Worm (Caenorhabditis elegans) whole organism, L4 larva: Measurements from ENCODE around the gene W06F12.3.

Experiments used
- F37D6.2 ChIP-seq: sonication (generic microtip); optimal IDR thresholded peaks from 2 replicates; lab custom pipeline; 2016; ENCODE audit warnings: mild to moderate bottlenecking, missing genetic modification characterization, missing compliant biosample characterization
- F44E2.7 ChIP-seq: fragments of 200-800 bp; sonication (Bioruptor generic); IDR thresholded peaks from 2 replicates; pipeline ENCODE4 v2.1.2; 2022; ENCODE audit warnings: missing genetic modification characterization, missing compliant biosample characterization
- F49E8.2 ChIP-seq: sonication (generic microtip); optimal IDR thresholded peaks from 2 replicates; lab custom pipeline; 2016; ENCODE audit warnings: missing compliant biosample characterization, mild to moderate bottlenecking, missing genetic modification characterization, borderline replicate concordance
- T26A8.4 ChIP-seq: fragments of 200-800 bp; sonication (Bioruptor generic); IDR thresholded peaks from 2 replicates; pipeline ENCODE4 v1.3.6; 2022; ENCODE audit warnings: missing genetic modification characterization, missing compliant biosample characterization
- ama-1 ChIP-seq: fragments of 150-350 bp; optimal IDR thresholded peaks from 2 replicates; lab custom pipeline; 2014; ENCODE audit warnings: inconsistent platforms, mixed read lengths
- arid-1 ChIP-seq: fragments of 200-800 bp; sonication (Bioruptor generic); conservative IDR thresholded peaks from 2 replicates; pipeline ENCODE4 v1.3.6; 2022; ENCODE audit warnings: missing genetic modification reagents, missing genetic modification characterization, missing compliant biosample characterization
- attf-4 ChIP-seq: sonication (generic microtip); optimal IDR thresholded peaks from 3 replicates; lab custom pipeline; 2017; ENCODE audit warnings: missing biosample characterization, missing genetic modification characterization
- ceh-44 ChIP-seq: fragments of 200-800 bp; sonication (Bioruptor generic); IDR thresholded peaks from 2 replicates; pipeline ENCODE4 v1.3.6; 2022; ENCODE audit warnings: missing genetic modification reagents, missing genetic modification characterization, missing compliant biosample characterization
- ces-1 ChIP-seq: fragments of 150-350 bp; sonication (generic microtip); optimal IDR thresholded peaks from 4 replicates; lab custom pipeline; 2014; ENCODE audit warnings: missing biosample characterization, missing genetic modification reagents, missing genetic modification characterization
- cey-2 ChIP-seq: sonication (generic microtip); optimal IDR thresholded peaks from 3 replicates; lab custom pipeline; 2017; ENCODE audit warnings: missing genetic modification characterization, mild to moderate bottlenecking, missing compliant biosample characterization, antibody characterized with exemption, borderline replicate concordance; ENCODE audit not compliant: insufficient read depth
- ctbp-1 ChIP-seq: fragments of 200-800 bp; sonication (Bioruptor generic); IDR thresholded peaks from 2 replicates; pipeline ENCODE4 v1.3.6; 2022; ENCODE audit warnings: missing genetic modification reagents, missing genetic modification characterization, missing compliant biosample characterization
- daf-12 ChIP-seq: fragments of 150-350 bp; optimal IDR thresholded peaks from 2 replicates; lab custom pipeline; 2014; ENCODE audit warnings: missing biosample characterization, missing genetic modification reagents, missing genetic modification characterization
- daf-19 ChIP-seq: fragments of 200-800 bp; sonication (Bioruptor generic); conservative IDR thresholded peaks from 2 replicates; pipeline ENCODE4 v1.3.6; 2022; ENCODE audit warnings: missing genetic modification characterization, missing compliant biosample characterization
- dve-1 ChIP-seq: sonication (generic microtip); optimal IDR thresholded peaks from 2 replicates; lab custom pipeline; 2017; ENCODE audit warnings: antibody characterized with exemption, mild to moderate bottlenecking, missing genetic modification characterization, missing compliant biosample characterization; ENCODE audit not compliant: insufficient read depth
- fkh-10 ChIP-seq: fragments of 150-350 bp; optimal IDR thresholded peaks from 2 replicates; lab custom pipeline; 2014; ENCODE audit warnings: missing biosample characterization, missing genetic modification reagents, missing genetic modification characterization
- hif-1 ChIP-seq, 2 experiments: sonication (generic microtip); optimal IDR thresholded peaks; 2 replicates each; lab custom pipeline; 2016 to 2017; ENCODE audit warnings: missing compliant biosample characterization in 2 of 2, missing genetic modification characterization in 2 of 2, missing genetic modification reagents in 2 of 2, missing genotype in 2 of 2, mild to moderate bottlenecking in 1 of 2
- hlh-11 ChIP-seq: fragments of 200-800 bp; sonication (Bioruptor generic); optimal IDR thresholded peaks from 2 replicates; lab custom pipeline; 2018; ENCODE audit warnings: mild to moderate bottlenecking, missing genetic modification characterization, missing compliant biosample characterization
- hlh-30 ChIP-seq: sonication (generic microtip); optimal IDR thresholded peaks from 2 replicates; lab custom pipeline; 2017; ENCODE audit warnings: antibody characterized with exemption, mild to moderate bottlenecking, missing genetic modification characterization, missing compliant biosample characterization; ENCODE audit not compliant: insufficient read depth
- lin-1 ChIP-seq: fragments of 200-800 bp; sonication (Bioruptor generic); IDR thresholded peaks from 2 replicates; pipeline ENCODE4 v1.3.6; 2022; ENCODE audit warnings: missing genetic modification reagents, missing genetic modification characterization, missing compliant biosample characterization
- lin-13 ChIP-seq: fragments of 150-350 bp; optimal IDR thresholded peaks from 2 replicates; lab custom pipeline; 2014; ENCODE audit warnings: missing biosample characterization, missing genetic modification reagents, missing genetic modification characterization
- lin-39 ChIP-seq: fragments of 150-350 bp; optimal IDR thresholded peaks from 2 replicates; lab custom pipeline; 2014; ENCODE audit warnings: missing biosample characterization, missing genetic modification reagents, missing genetic modification characterization
- madf-5 ChIP-seq, 2 experiments: fragments of 200-800 bp; sonication (Bioruptor generic); IDR thresholded peaks; 2 replicates each; pipeline ENCODE4 v1.3.6; 2022; ENCODE audit warnings: missing compliant biosample characterization in 2 of 2, missing genetic modification characterization in 2 of 2
- madf-9 ChIP-seq: fragments of 200-800 bp; sonication (Bioruptor generic); conservative IDR thresholded peaks from 2 replicates; pipeline ENCODE4 v1.3.6; 2022; ENCODE audit warnings: missing genetic modification reagents, missing genetic modification characterization, missing compliant biosample characterization
- mdl-1 ChIP-seq, 2 experiments: fragments of 150-350 bp in 1 of 2; sonication (generic microtip) in 1 of 2; optimal IDR thresholded peaks; 2 replicates each; lab custom pipeline; 2014 to 2017; ENCODE audit warnings: missing biosample characterization in 2 of 2, missing genetic modification characterization in 2 of 2
- mdt-29 ChIP-seq: fragments of 200-800 bp; sonication (Bioruptor generic); IDR thresholded peaks from 2 replicates; pipeline ENCODE4 v1.3.6; 2022; ENCODE audit warnings: missing genetic modification reagents, missing genetic modification characterization, missing compliant biosample characterization
- mep-1 ChIP-seq: fragments of 150-350 bp; sonication (generic microtip); optimal IDR thresholded peaks from 3 replicates; lab custom pipeline; 2014; ENCODE audit warnings: missing biosample characterization, missing genetic modification characterization
- mes-2 ChIP-seq: sonication (generic microtip); optimal IDR thresholded peaks from 2 replicates; lab custom pipeline; 2016; ENCODE audit warnings: missing genotype, mild to moderate bottlenecking, missing genetic modification characterization, missing compliant biosample characterization; ENCODE audit not compliant: poor library complexity, severe bottlenecking
- mxl-2 ChIP-seq: fragments of 200-800 bp; sonication (Bioruptor generic); conservative IDR thresholded peaks from 2 replicates; pipeline ENCODE4 v1.3.6; 2022; ENCODE audit warnings: missing genetic modification reagents, missing genetic modification characterization, missing compliant biosample characterization
- mxl-3 ChIP-seq: fragments of 200-800 bp; sonication (Bioruptor generic); optimal IDR thresholded peaks from 2 replicates; lab custom pipeline; 2018; ENCODE audit warnings: mild to moderate bottlenecking, missing genetic modification characterization, missing compliant biosample characterization
- nhr-11 ChIP-seq: fragments of 150-350 bp; optimal IDR thresholded peaks from 2 replicates; lab custom pipeline; 2014; ENCODE audit warnings: missing biosample characterization, missing genetic modification characterization
- nhr-237 ChIP-seq: sonication (generic microtip); optimal IDR thresholded peaks from 2 replicates; lab custom pipeline; 2017; ENCODE audit warnings: missing biosample characterization, missing genetic modification characterization
- nhr-25 ChIP-seq: sonication (generic microtip); optimal IDR thresholded peaks from 2 replicates; lab custom pipeline; 2017; ENCODE audit warnings: missing genetic modification characterization, mild to moderate bottlenecking, missing compliant biosample characterization, antibody characterized with exemption, moderate library complexity, borderline replicate concordance; ENCODE audit not compliant: insufficient read depth
- nhr-28 ChIP-seq: fragments of 150-350 bp; optimal IDR thresholded peaks from 2 replicates; lab custom pipeline; 2014; ENCODE audit warnings: missing biosample characterization, missing genetic modification characterization
- nhr-41 ChIP-seq: fragments of 200-800 bp; sonication (Bioruptor generic); IDR thresholded peaks from 2 replicates; pipeline ENCODE4 v1.3.6; 2022; ENCODE audit warnings: missing genetic modification reagents, missing genetic modification characterization, missing compliant biosample characterization
- nhr-76 ChIP-seq: fragments of 150-350 bp; optimal IDR thresholded peaks from 2 replicates; lab custom pipeline; 2014; ENCODE audit warnings: missing biosample characterization, missing genetic modification characterization
- php-3 ChIP-seq: fragments of 200-800 bp; sonication (Bioruptor generic); IDR thresholded peaks from 2 replicates; pipeline ENCODE4 v1.3.6; 2022; ENCODE audit warnings: missing genetic modification reagents, missing genetic modification characterization, missing compliant biosample characterization
- pqm-1 ChIP-seq: sonication (generic microtip); optimal IDR thresholded peaks from 2 replicates; lab custom pipeline; 2017; ENCODE audit warnings: missing biosample characterization, missing genetic modification characterization
- saeg-2 ChIP-seq: fragments of 200-800 bp; sonication (Bioruptor generic); IDR thresholded peaks from 2 replicates; pipeline ENCODE4 v1.3.6; 2022; ENCODE audit warnings: missing genetic modification reagents, missing genetic modification characterization, missing compliant biosample characterization
- sdz-12 ChIP-seq: fragments of 200-800 bp; sonication (Bioruptor generic); optimal IDR thresholded peaks from 2 replicates; lab custom pipeline; 2018; ENCODE audit warnings: mild to moderate bottlenecking, missing genetic modification characterization, missing compliant biosample characterization
- skn-1 ChIP-seq: fragments of 150-350 bp; optimal IDR thresholded peaks from 2 replicates; lab custom pipeline; 2014; ENCODE audit warnings: missing biosample characterization, missing genetic modification characterization
- snpc-1.2 ChIP-seq: fragments of 200-800 bp; sonication (Bioruptor generic); IDR thresholded peaks from 2 replicates; pipeline ENCODE4 v1.3.6; 2022; ENCODE audit warnings: missing genetic modification reagents, missing genetic modification characterization, missing compliant biosample characterization
- snpc-4 ChIP-seq: fragments of 150-350 bp; optimal IDR thresholded peaks from 2 replicates; lab custom pipeline; 2014; ENCODE audit warnings: missing biosample characterization, missing genetic modification characterization
- tra-1 ChIP-seq: fragments of 200-800 bp; sonication (Bioruptor generic); IDR thresholded peaks from 2 replicates; pipeline ENCODE4 v1.3.6; 2022; ENCODE audit warnings: missing genetic modification reagents, missing genetic modification characterization, missing compliant biosample characterization
- unc-130 ChIP-seq: sonication (generic microtip); optimal IDR thresholded peaks from 2 replicates; lab custom pipeline; 2016; ENCODE audit warnings: missing genetic modification reagents, missing genetic modification characterization, missing compliant biosample characterization
- unc-39 ChIP-seq: sonication (generic microtip); optimal IDR thresholded peaks from 2 replicates; lab custom pipeline; 2017; ENCODE audit warnings: missing biosample characterization, missing genetic modification characterization
- unc-62 ChIP-seq, 3 experiments: fragments of 150-350 bp in 1 of 3; sonication (generic microtip); optimal IDR thresholded peaks in 2 of 3; peaks in 1 of 3; 1 replicate in 1 of 3; 2 replicates in 2 of 3; lab custom pipeline; 2014 to 2017; ENCODE audit warnings: missing biosample characterization in 3 of 3, missing genetic modification characterization in 3 of 3, missing genetic modification reagents in 3 of 3, missing genotype in 1 of 3
- vab-7 ChIP-seq: fragments of 200-800 bp; sonication (Bioruptor generic); IDR thresholded peaks from 2 replicates; pipeline ENCODE4 v1.3.6; 2022; ENCODE audit warnings: missing genetic modification reagents, missing genetic modification characterization, missing compliant biosample characterization
- zfp-2 ChIP-seq: sonication (generic microtip); optimal IDR thresholded peaks from 2 replicates; lab custom pipeline; 2016; ENCODE audit warnings: mild to moderate bottlenecking, missing genetic modification characterization, missing compliant biosample characterization
- ztf-11 ChIP-seq: fragments of 150-350 bp; optimal IDR thresholded peaks from 2 replicates; lab custom pipeline; 2014; ENCODE audit warnings: missing biosample characterization, missing genetic modification characterization
- ztf-7 ChIP-seq: fragments of 150-350 bp; optimal IDR thresholded peaks from 2 replicates; lab custom pipeline; 2014; ENCODE audit warnings: missing biosample characterization, missing genetic modification characterization

The W06F12.3 gene

DNA sequence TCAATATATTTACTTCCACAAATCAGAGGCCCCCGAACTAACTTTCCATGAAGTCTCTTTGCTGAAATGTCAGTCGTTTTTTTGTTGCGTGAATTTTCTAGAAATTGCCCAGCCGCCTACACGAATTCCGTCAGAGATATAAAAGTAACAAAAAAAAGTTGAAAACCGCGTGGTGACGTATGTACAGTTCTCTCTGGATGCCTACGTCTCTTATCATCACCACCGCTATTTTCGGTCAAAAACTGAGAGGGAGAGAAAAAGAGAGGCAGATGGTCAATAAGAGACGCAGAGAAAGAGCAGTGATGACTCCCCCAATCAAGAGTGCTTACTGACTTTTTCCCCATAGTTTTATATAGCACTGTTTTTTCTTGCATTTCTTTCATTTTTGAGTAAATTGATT lies 40.8 kb upstream of the W06F12.3 start:
- TF ChIP-seq nhr-237 (tag; lab: Kevin White, UChicago) (no peak), F44E2.7 (GFP tag; lab: Robert Waterston, UW) (no peak), saeg-2 (no peak), nhr-76 (tag; lab: Kevin White, UChicago) (no peak), cey-2 (tag; lab: Kevin White, UChicago) (no peak), snpc-1.2 (GFP tag; lab: Robert Waterston, UW) (no peak), ama-1 (lab: Kevin White, UChicago) (peak; percentile 12), daf-19 (GFP tag; lab: Robert Waterston, UW) (no peak), unc-39 (tag; lab: Kevin White, UChicago) (no peak), fkh-10 (GFP tag; lab: Kevin White, UChicago) (no peak), mdl-1 (tag; optimal IDR thresholded peaks at IDR 0.05; lab: Kevin White, UChicago) (peak in 1 of 2 experiments; percentile 76), ceh-44 (GFP tag; lab: Robert Waterston, UW) (no peak), unc-62 (GFP tag; optimal IDR thresholded peaks at IDR 0.05 in 1 of 2; lab: Kevin White, UChicago) (no peak), unc-62 (tag; optimal IDR thresholded peaks at IDR 0.05; lab: Kevin White, UChicago) (no peak), F49E8.2 (tag; lab: Kevin White, UChicago) (no peak), lin-13 (GFP tag; lab: Kevin White, UChicago) (peak; percentile 66), nhr-41 (GFP tag; lab: Robert Waterston, UW) (no peak), hlh-30 (tag; lab: Kevin White, UChicago) (peak; percentile 83), unc-130 (GFP tag; lab: Kevin White, UChicago) (peak; percentile 20), lin-39 (tag; lab: Kevin White, UChicago) (no peak), mxl-2 (GFP tag; lab: Robert Waterston, UW) (no peak), ctbp-1 (GFP tag; lab: Robert Waterston, UW) (no peak), mep-1 (tag; lab: Kevin White, UChicago) (peak; percentile 47), skn-1 (tag; lab: Kevin White, UChicago) (no peak), pqm-1 (tag; lab: Kevin White, UChicago) (peak; percentile 48), dve-1 (tag; lab: Kevin White, UChicago) (peak; percentile 95), sdz-12 (no peak), daf-12 (tag; lab: Kevin White, UChicago) (no peak), nhr-25 (no peak), hlh-11 (tag; lab: Kevin White, UChicago) (peak; percentile 90), mdt-29 (peak; percentile 75), madf-9 (GFP tag; lab: Robert Waterston, UW) (no peak), mxl-3 (GFP tag; lab: Kevin White, UChicago) (peak; percentile 77), nhr-11 (tag; lab: Kevin White, UChicago) (no peak), zfp-2 (tag; lab: Kevin White, UChicago) (no peak), snpc-4 (tag; lab: Kevin White, UChicago) (no peak), php-3 (GFP tag; lab: Robert Waterston, UW) (0 out of 2 replicates have a peak, but pooled peaks have one; percentile 45), madf-5 (GFP tag; IDR thresholded peaks at IDR 0.05; lab: Robert Waterston, UW) (no peak; a peak in 1 of 4 replicates), ztf-11 (tag; lab: Kevin White, UChicago) (no peak), T26A8.4 (0 out of 2 replicates have a peak, but pooled peaks have one; percentile 31), tra-1 (GFP tag; lab: Robert Waterston, UW) (0 out of 2 replicates have a peak, but pooled peaks have one; percentile 52), arid-1 (GFP tag; lab: Robert Waterston, UW) (no peak; the same call in 1 of the 2 replicates), vab-7 (GFP tag; lab: Robert Waterston, UW) (no peak), ztf-7 (tag; lab: Kevin White, UChicago) (no peak), hif-1 (tag; optimal IDR thresholded peaks at IDR 0.05; lab: Kevin White, UChicago) (peak in 1 of 2 experiments; percentile 9), mes-2 (tag; lab: Kevin White, UChicago) (peak; percentile 55), F37D6.2 (tag; lab: Kevin White, UChicago) (no peak), nhr-28 (tag; lab: Kevin White, UChicago) (peak; percentile 75), attf-4 (tag; lab: Kevin White, UChicago) (no peak), ces-1 (no peak), lin-1 (GFP tag; lab: Robert Waterston, UW) (no peak)
